Worm (Caenorhabditis elegans): Measurements from ENCODE around the gene srab-6.

DNA sequence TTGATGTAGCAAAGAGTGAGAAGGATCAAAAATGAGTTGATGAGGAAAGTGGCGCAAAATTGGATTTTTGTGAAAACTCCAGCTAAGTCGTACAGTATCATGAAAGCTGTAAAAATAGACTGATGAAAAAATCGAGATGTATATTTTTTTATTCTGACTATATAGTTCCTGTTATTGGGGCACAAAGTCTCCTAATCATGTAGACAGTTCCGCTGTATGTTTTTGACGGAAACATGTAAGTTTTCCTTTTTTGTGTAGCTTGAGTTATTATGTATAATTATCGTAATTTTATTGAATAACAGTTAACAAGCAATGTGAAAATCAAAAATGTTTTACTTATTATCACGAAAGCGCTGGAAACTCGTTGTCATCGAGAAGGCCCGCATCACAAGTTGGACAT is 44.3 kb downstream of the srab-6 start, which contains the start of gene str-68:
- no peak for TF ChIP-seq T23F11.4 (GFP tag; optimal IDR thresholded peaks at IDR 0.05)
- no peak for TF ChIP-seq pqm-1 (tag; optimal IDR thresholded peaks at IDR 0.05)
- no peak for TF ChIP-seq pag-3 (tag; optimal IDR thresholded peaks at IDR 0.05; ENCODE audit: borderline replicate concordance)
- no peak for TF ChIP-seq ets-4 (tag; optimal IDR thresholded peaks at IDR 0.05)
- no peak for TF ChIP-seq dmd-4 (tag; optimal IDR thresholded peaks at IDR 0.05; ENCODE audit: borderline replicate concordance)
- no peak for TF ChIP-seq ceh-45 (GFP tag; IDR thresholded peaks at IDR 0.05)
- TF ChIP-seq lin-11 (tag; optimal IDR thresholded peaks at IDR 0.05), result no peak
- TF ChIP-seq hlh-30 (tag; optimal IDR thresholded peaks at IDR 0.05; ENCODE audit: insufficient read depth), result no peak
- TF ChIP-seq sox-4 (tag; optimal IDR thresholded peaks at IDR 0.05), result no peak
